Fruit fly (Drosophila melanogaster) whole organism, embryonic: ENCODE results near the gene CG32706.

Experiments used
- Adf1 ChIP-seq: fragments of 200-800 bp; sonication (Bioruptor generic); IDR thresholded peaks from 2 replicates; pipeline ENCODE4 v1.3.6; 2022; ENCODE audit warnings: missing biosample characterization, missing genetic modification characterization
- CG10321 ChIP-seq: fragments of 200-800 bp; sonication (Bioruptor generic); IDR thresholded peaks from 2 replicates; pipeline ENCODE4 v1.3.6; 2022; ENCODE audit warnings: missing biosample characterization, missing genetic modification characterization
- CG10431 ChIP-seq: fragments of 200-800 bp; sonication (Bioruptor generic); optimal IDR thresholded peaks from 3 replicates; lab custom pipeline; 2018; ENCODE audit warnings: missing biosample characterization, mild to moderate bottlenecking, missing genetic modification characterization
- CG12391 ChIP-seq: fragments of 200-800 bp; sonication (Bioruptor generic); optimal IDR thresholded peaks from 3 replicates; lab custom pipeline; 2018; ENCODE audit warnings: missing biosample characterization, mild to moderate bottlenecking, missing genetic modification characterization, moderate library complexity
- CG12659 ChIP-seq: fragments of 200-800 bp; sonication (Bioruptor generic); optimal IDR thresholded peaks from 3 replicates; lab custom pipeline; 2017; ENCODE audit warnings: mild to moderate bottlenecking, missing biosample characterization, missing genetic modification reagents, missing genetic modification characterization
- CG14860 ChIP-seq: fragments of 200-800 bp; sonication (Bioruptor generic); IDR thresholded peaks from 3 replicates; pipeline ENCODE4 v1.3.6; 2022; ENCODE audit warnings: missing biosample characterization, missing genetic modification characterization; ENCODE audit not compliant: partially characterized antibody
- CG1602 ChIP-seq: fragments of 200-800 bp; sonication (Bioruptor generic); optimal IDR thresholded peaks from 3 replicates; lab custom pipeline; 2016; ENCODE audit warnings: missing biosample characterization, missing genetic modification characterization
- CG17328 ChIP-seq: fragments of 200-800 bp; sonication (Bioruptor generic); IDR thresholded peaks from 2 replicates; pipeline ENCODE4 v1.3.6; 2022; ENCODE audit warnings: missing biosample characterization, missing genetic modification characterization
- CG17802 ChIP-seq: fragments of 200-800 bp; sonication (Bioruptor generic); optimal IDR thresholded peaks from 2 replicates; lab custom pipeline; 2018; ENCODE audit warnings: missing biosample characterization, mild to moderate bottlenecking, missing genetic modification characterization, moderate library complexity
- CG17912 ChIP-seq: fragments of 200-800 bp; sonication (Bioruptor generic); optimal IDR thresholded peaks from 2 replicates; lab custom pipeline; 2018; ENCODE audit warnings: missing biosample characterization, mild to moderate bottlenecking, missing genetic modification characterization
- CG2116 ChIP-seq: fragments of 200-800 bp; sonication (Bioruptor generic); optimal IDR thresholded peaks from 3 replicates; lab custom pipeline; 2018; ENCODE audit warnings: missing biosample characterization, mild to moderate bottlenecking, missing genetic modification characterization
- CG2120 ChIP-seq: fragments of 200-800 bp; sonication (Bioruptor generic); optimal IDR thresholded peaks from 3 replicates; lab custom pipeline; 2016; ENCODE audit warnings: missing biosample characterization, missing genetic modification characterization
- CG34376 ChIP-seq: fragments of 200-800 bp; sonication (Bioruptor generic); optimal IDR thresholded peaks from 2 replicates; lab custom pipeline; 2018; ENCODE audit warnings: missing biosample characterization, mild to moderate bottlenecking, missing genetic modification characterization
- CG4424 ChIP-seq: fragments of 200-800 bp; sonication (Bioruptor generic); optimal IDR thresholded peaks from 3 replicates; lab custom pipeline; 2016; ENCODE audit warnings: missing biosample characterization, missing genetic modification characterization
- CG5180 ChIP-seq: fragments of 200-800 bp; sonication (Bioruptor generic); optimal IDR thresholded peaks from 3 replicates; lab custom pipeline; 2017; ENCODE audit warnings: missing biosample characterization, missing genetic modification characterization, mild to moderate bottlenecking, moderate library complexity, missing genetic modification reagents
- CG7963 ChIP-seq: fragments of 200-800 bp; sonication (Bioruptor generic); IDR thresholded peaks from 3 replicates; pipeline ENCODE4 v1.3.6; 2022; ENCODE audit warnings: missing biosample characterization, missing genetic modification characterization; ENCODE audit not compliant: partially characterized antibody
- CG9932 ChIP-seq: fragments of 200-800 bp; sonication (Bioruptor generic); IDR thresholded peaks from 2 replicates; pipeline ENCODE4 v1.3.6; 2022; ENCODE audit warnings: missing biosample characterization, missing genetic modification characterization
- D19A ChIP-seq: fragments of 200-800 bp; optimal IDR thresholded peaks from 3 replicates; lab custom pipeline; 2019; ENCODE audit warnings: missing biosample characterization, mild to moderate bottlenecking, missing genetic modification characterization, moderate library complexity
- D19B ChIP-seq: fragments of 200-800 bp; sonication (Bioruptor generic); optimal IDR thresholded peaks from 2 replicates; lab custom pipeline; 2017; ENCODE audit warnings: missing biosample characterization, mild to moderate bottlenecking, missing genetic modification characterization
- Dek ChIP-seq: fragments of 200-800 bp; sonication (Bioruptor generic); optimal IDR thresholded peaks from 3 replicates; lab custom pipeline; 2019; ENCODE audit warnings: missing biosample characterization, mild to moderate bottlenecking, missing genetic modification characterization, moderate library complexity
- Gsc ChIP-seq: fragments of 200-800 bp; sonication (Bioruptor generic); IDR thresholded peaks from 2 replicates; pipeline ENCODE4 v1.3.6; 2022; ENCODE audit warnings: missing biosample characterization, missing genetic modification characterization
- Hr51 ChIP-seq, 2 experiments: fragments of 200-800 bp; sonication (Bioruptor generic); optimal IDR thresholded peaks; 2 replicates in 1 of 2; 3 replicates in 1 of 2; lab custom pipeline; 2016 to 2018; ENCODE audit warnings: missing biosample characterization in 2 of 2, missing genetic modification characterization in 2 of 2, mild to moderate bottlenecking in 1 of 2, moderate library complexity in 1 of 2
- Hr78 ChIP-seq, 2 experiments: fragments of 200-800 bp in 1 of 2; fragments of >200 bp in 1 of 2; sonication (Bioruptor generic) in 1 of 2; optimal IDR thresholded peaks; 2 replicates each; lab custom pipeline; 2017 to 2019; ENCODE audit warnings: missing biosample characterization in 2 of 2, missing genetic modification characterization in 2 of 2, mild to moderate bottlenecking in 1 of 2, moderate library complexity in 1 of 2
- Jarid2 ChIP-seq: fragments of 200-800 bp; sonication (Bioruptor generic); optimal IDR thresholded peaks from 3 replicates; lab custom pipeline; 2017; ENCODE audit warnings: mild to moderate bottlenecking, missing biosample characterization, missing genetic modification reagents, missing genetic modification characterization
- Lim3 ChIP-seq: fragments of 200-800 bp; sonication (Bioruptor generic); IDR thresholded peaks from 2 replicates; pipeline ENCODE4 v1.3.6; 2022; ENCODE audit warnings: missing biosample characterization, missing genetic modification characterization
- MTF-1 ChIP-seq: fragments of 200-800 bp; sonication (Bioruptor generic); optimal IDR thresholded peaks from 2 replicates; lab custom pipeline; 2018; ENCODE audit warnings: missing biosample characterization, mild to moderate bottlenecking, missing genetic modification characterization, borderline replicate concordance
- Neu2 ChIP-seq: fragments of 200-800 bp; sonication (Bioruptor generic); optimal IDR thresholded peaks from 3 replicates; lab custom pipeline; 2016; ENCODE audit warnings: missing biosample characterization, missing genetic modification characterization, borderline replicate concordance
- Pdp1 ChIP-seq, 2 experiments: fragments of 200-800 bp; sonication (Bioruptor generic); optimal IDR thresholded peaks; 3 replicates each; lab custom pipeline; 2016; ENCODE audit warnings: missing biosample characterization in 2 of 2, missing genetic modification characterization in 2 of 2, mild to moderate bottlenecking in 1 of 2, moderate library complexity in 1 of 2
- Tbp ChIP-seq: fragments of >200 bp; optimal IDR thresholded peaks from 2 replicates; lab custom pipeline; 2018; ENCODE audit warnings: missing biosample characterization, missing genetic modification characterization
- bbx ChIP-seq: fragments of 200-800 bp; sonication (Bioruptor generic); IDR thresholded peaks from 2 replicates; pipeline ENCODE4 v1.3.6; 2022; ENCODE audit warnings: missing biosample characterization, missing genetic modification characterization; ENCODE audit not compliant: partially characterized antibody
- caup ChIP-seq: fragments of 200-800 bp; sonication (Bioruptor generic); optimal IDR thresholded peaks from 3 replicates; lab custom pipeline; 2017; ENCODE audit warnings: missing biosample characterization, mild to moderate bottlenecking, missing genetic modification characterization, moderate library complexity; ENCODE audit not compliant: severe bottlenecking
- chm ChIP-seq: fragments of 200-800 bp; sonication (Bioruptor generic); IDR thresholded peaks from 2 replicates; pipeline ENCODE4 v1.3.6; 2022; ENCODE audit warnings: missing biosample characterization, missing genetic modification characterization
- corto ChIP-seq: fragments of 200-800 bp; sonication (Bioruptor generic); optimal IDR thresholded peaks from 2 replicates; lab custom pipeline; 2016; ENCODE audit warnings: missing biosample characterization, mild to moderate bottlenecking, missing genetic modification characterization, moderate library complexity
- eyg ChIP-seq: fragments of 200-800 bp; sonication (Bioruptor generic); optimal IDR thresholded peaks from 3 replicates; lab custom pipeline; 2016; ENCODE audit warnings: missing biosample characterization, missing genetic modification characterization
- hkb ChIP-seq, 2 experiments: fragments of 200-800 bp in 1 of 2; fragments of >200 bp in 1 of 2; sonication (Bioruptor generic) in 1 of 2; IDR thresholded peaks in 1 of 2; optimal IDR thresholded peaks in 1 of 2; 2 replicates each; pipeline versions ENCODE4 v1.3.6 to Lab custom; 2017 to 2022; ENCODE audit warnings: missing biosample characterization in 1 of 2, missing genetic modification characterization in 1 of 2
- inv ChIP-seq: fragments of 200-800 bp; sonication (Bioruptor generic); IDR thresholded peaks from 2 replicates; pipeline ENCODE4 v1.3.6; 2022; ENCODE audit warnings: missing biosample characterization, missing genetic modification characterization; ENCODE audit not compliant: partially characterized antibody
- knrl ChIP-seq: fragments of 200-800 bp; sonication (Bioruptor generic); IDR thresholded peaks from 3 replicates; pipeline ENCODE4 v1.3.6; 2022; ENCODE audit warnings: missing biosample characterization, missing genetic modification characterization; ENCODE audit not compliant: partially characterized antibody
- mam ChIP-seq: fragments of 200-800 bp; sonication (Bioruptor generic); optimal IDR thresholded peaks from 3 replicates; lab custom pipeline; 2016; ENCODE audit warnings: missing biosample characterization, missing genetic modification characterization
- nau ChIP-seq: fragments of 200-800 bp; sonication (Bioruptor generic); optimal IDR thresholded peaks from 3 replicates; lab custom pipeline; 2017; ENCODE audit warnings: missing biosample characterization, mild to moderate bottlenecking, missing genetic modification characterization, missing genetic modification reagents
- nerfin-2 ChIP-seq: fragments of 200-800 bp; sonication (Bioruptor generic); IDR thresholded peaks from 2 replicates; pipeline ENCODE4 v1.3.6; 2022; ENCODE audit warnings: missing biosample characterization, missing genetic modification characterization; ENCODE audit not compliant: partially characterized antibody
- nmo ChIP-seq: fragments of 200-800 bp; sonication (Bioruptor generic); optimal IDR thresholded peaks from 2 replicates; lab custom pipeline; 2018; ENCODE audit warnings: missing biosample characterization, mild to moderate bottlenecking, missing genetic modification characterization, moderate library complexity
- p53 ChIP-seq: fragments of 200-800 bp; sonication (Bioruptor generic); optimal IDR thresholded peaks from 2 replicates; lab custom pipeline; 2016; ENCODE audit warnings: missing biosample characterization, missing genetic modification characterization
- pfk ChIP-seq: fragments of 200-800 bp; sonication (Bioruptor generic); optimal IDR thresholded peaks from 2 replicates; lab custom pipeline; 2018; ENCODE audit warnings: missing biosample characterization, mild to moderate bottlenecking, missing genetic modification characterization, moderate library complexity
- psq ChIP-seq: fragments of 200-800 bp; sonication (Bioruptor generic); optimal IDR thresholded peaks from 2 replicates; lab custom pipeline; 2017; ENCODE audit warnings: missing biosample characterization, missing genetic modification characterization
- seq ChIP-seq: fragments of 200-800 bp; sonication (Bioruptor generic); IDR thresholded peaks from 2 replicates; pipeline ENCODE4 v1.3.6; 2022; ENCODE audit warnings: missing biosample characterization, missing genetic modification characterization
- sna ChIP-seq: fragments of 200-800 bp; sonication (Bioruptor generic); IDR thresholded peaks from 2 replicates; pipeline ENCODE4 v1.3.6; 2022; ENCODE audit warnings: missing biosample characterization, missing genetic modification characterization; ENCODE audit not compliant: partially characterized antibody
- tll ChIP-seq, 2 experiments: fragments of 200-800 bp in 1 of 2; fragments of >200 bp in 1 of 2; sonication (Bioruptor generic) in 1 of 2; optimal IDR thresholded peaks; 2 replicates each; lab custom pipeline; 2017 to 2019; ENCODE audit warnings: missing biosample characterization in 2 of 2, missing genetic modification characterization in 2 of 2, mild to moderate bottlenecking in 1 of 2, moderate library complexity in 1 of 2

Gene CG32706

DNA sequence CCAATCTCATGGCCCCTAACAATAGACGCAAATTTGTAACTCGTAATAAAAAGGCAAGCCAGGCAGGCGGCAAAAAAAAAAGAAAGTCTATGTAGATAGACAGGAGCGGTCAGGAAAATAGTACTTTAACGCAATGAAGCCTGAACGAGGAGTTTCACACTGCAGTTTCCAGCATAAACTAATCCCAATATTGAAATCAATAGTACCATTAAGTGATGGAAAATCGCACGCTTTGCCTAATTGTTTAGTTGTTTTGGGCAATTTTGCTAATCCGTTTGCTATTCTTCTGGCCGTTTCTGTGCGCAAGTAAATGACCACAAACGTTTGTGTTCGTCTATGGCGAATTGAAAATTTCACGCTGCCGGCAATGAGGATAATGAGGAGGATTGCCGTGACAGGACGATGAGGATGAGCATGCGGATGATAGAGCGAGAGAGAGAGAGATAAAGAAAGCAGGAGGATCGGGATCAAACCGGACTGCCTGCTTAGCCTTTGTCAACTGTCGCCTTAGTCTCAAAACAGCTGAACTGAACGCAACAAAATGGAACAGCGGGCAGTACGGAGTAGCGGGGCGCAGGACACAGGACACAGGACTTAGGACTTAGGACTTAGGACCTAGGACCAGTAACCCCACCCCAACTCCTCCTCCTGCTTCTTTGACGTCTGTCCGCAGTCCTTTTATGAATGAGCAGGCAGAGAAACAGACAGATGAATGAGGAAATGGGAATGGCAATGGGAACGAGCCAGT, 40.5 kb downstream of the CG32706 start (continued):
- TF ChIP-seq CG34376 (GFP tag; lab: Kevin White, UChicago) (no peak), corto (GFP tag; lab: Kevin White, UChicago) (no peak), caup (GFP tag; lab: Kevin White, UChicago) (no peak), Neu2 (GFP tag; lab: Kevin White, UChicago) (no peak), CG17912 (no peak), chm (GFP tag; lab: Robert Waterston, UW) (no peak), CG2116 (GFP tag; lab: Kevin White, UChicago) (no peak), Jarid2 (GFP tag; lab: Kevin White, UChicago) (no peak), Dek (no peak), knrl (GFP tag; lab: Robert Waterston, UW) (no peak), CG17802 (tag; lab: Kevin White, UChicago) (no peak), Pdp1 (GFP tag; optimal IDR thresholded peaks at IDR 0.05; lab: Kevin White, UChicago) (peak in 1 of 2 experiments; percentile 18), nau (GFP tag; lab: Kevin White, UChicago) (no peak), Gsc (no peak), seq (no peak), pfk (GFP tag; lab: Kevin White, UChicago) (no peak), bbx (GFP tag; lab: Robert Waterston, UW) (no peak), Lim3 (no peak), CG12391 (tag; lab: Kevin White, UChicago) (peak; percentile 14), CG12659 (GFP tag; lab: Kevin White, UChicago) (no peak), CG2120 (GFP tag; lab: Kevin White, UChicago) (peak; percentile 28), eyg (GFP tag; lab: Kevin White, UChicago) (no peak), CG9932 (no peak), Tbp (GFP tag; lab: Kevin White, UChicago) (no peak), nmo (GFP tag; lab: Kevin White, UChicago) (no peak), CG17328 (no peak), sna (GFP tag; lab: Robert Waterston, UW) (no peak), tll (GFP tag; optimal IDR thresholded peaks at IDR 0.05; lab: Kevin White, UChicago) (peak in 1 of 2 experiments; percentile 54), mam (GFP tag; lab: Kevin White, UChicago) (peak; percentile 11), CG4424 (GFP tag; lab: Kevin White, UChicago) (peak; percentile 3), CG14860 (GFP tag; lab: Robert Waterston, UW) (no peak), CG10321 (GFP tag; lab: Robert Waterston, UW) (no peak), Hr51 (GFP tag; optimal IDR thresholded peaks at IDR 0.05; lab: Kevin White, UChicago) (peak in 1 of 2 experiments; percentile 26), D19A (tag; lab: Kevin White, UChicago) (no peak), CG5180 (GFP tag; lab: Kevin White, UChicago) (no peak), CG1602 (no peak), Hr78 (GFP tag; optimal IDR thresholded peaks at IDR 0.05; lab: Kevin White, UChicago) (no peak), nerfin-2 (GFP tag; lab: Robert Waterston, UW) (no peak), p53 (no peak), CG10431 (GFP tag; lab: Kevin White, UChicago) (no peak), inv (GFP tag; lab: Robert Waterston, UW) (no peak), MTF-1 (GFP tag; lab: Kevin White, UChicago) (no peak), psq (GFP tag; lab: Kevin White, UChicago) (no peak), Adf1 (GFP tag; lab: Robert Waterston, UW) (no peak), CG7963 (GFP tag; lab: Robert Waterston, UW) (no peak), hkb (optimal IDR thresholded peaks at IDR 0.05; lab: Kevin White, UChicago) (no peak), hkb (GFP tag; IDR thresholded peaks at IDR 0.05; lab: Robert Waterston, UW) (peak; percentile 21; the same call in 1 of the 2 replicates), D19B (GFP tag; lab: Kevin White, UChicago) (no peak)
